Fruit fly (Drosophila melanogaster) whole organism, embryonic: ENCODE data around the gene DCTN1-p150.
A peak's percentile ranks its signal among the peaks of the same experiment; 100 is the strongest.

ENCODE experiments used
- CG10274 ChIP-seq: fragments of 200-800 bp; sonication (Bioruptor generic); optimal IDR thresholded peaks from 3 replicates; lab custom pipeline; 2017; ENCODE audit warnings: missing biosample characterization, mild to moderate bottlenecking, missing genetic modification characterization
- CG10366 ChIP-seq: fragments of 200-800 bp; sonication (Bioruptor generic); IDR thresholded peaks from 2 replicates; pipeline ENCODE4 v1.3.6; 2022; ENCODE audit warnings: missing biosample characterization, missing genetic modification characterization
- CG10431 ChIP-seq: fragments of 200-800 bp; sonication (Bioruptor generic); optimal IDR thresholded peaks from 3 replicates; lab custom pipeline; 2018; ENCODE audit warnings: missing biosample characterization, mild to moderate bottlenecking, missing genetic modification characterization
- CG12236 ChIP-seq: fragments of 200-800 bp; sonication (Bioruptor generic); optimal IDR thresholded peaks from 2 replicates; lab custom pipeline; 2016; ENCODE audit warnings: missing biosample characterization, missing genetic modification characterization
- CG12391 ChIP-seq: fragments of 200-800 bp; sonication (Bioruptor generic); optimal IDR thresholded peaks from 3 replicates; lab custom pipeline; 2018; ENCODE audit warnings: missing biosample characterization, mild to moderate bottlenecking, missing genetic modification characterization, moderate library complexity
- CG13123 ChIP-seq: fragments of 200-800 bp; sonication (Bioruptor generic); optimal IDR thresholded peaks from 2 replicates; lab custom pipeline; 2016; ENCODE audit warnings: missing biosample characterization, missing genetic modification characterization
- CG13775 ChIP-seq: fragments of 200-800 bp; sonication (Bioruptor generic); optimal IDR thresholded peaks from 3 replicates; lab custom pipeline; 2017; ENCODE audit warnings: missing biosample characterization, mild to moderate bottlenecking, missing genetic modification characterization
- CG1529 ChIP-seq: fragments of 200-800 bp; sonication (Bioruptor generic); optimal IDR thresholded peaks from 3 replicates; lab custom pipeline; 2018; ENCODE audit warnings: missing biosample characterization, missing genetic modification characterization
- CG15514 ChIP-seq: fragments of 200-800 bp; sonication (Bioruptor generic); optimal IDR thresholded peaks from 3 replicates; lab custom pipeline; 2017; ENCODE audit warnings: missing biosample characterization, missing genetic modification characterization, mild to moderate bottlenecking, moderate library complexity, missing genetic modification reagents
- CG15601 ChIP-seq: fragments of 200-800 bp; sonication (Bioruptor generic); optimal IDR thresholded peaks from 3 replicates; lab custom pipeline; 2019; ENCODE audit warnings: missing biosample characterization, mild to moderate bottlenecking, missing genetic modification characterization, moderate library complexity
- CG1832 ChIP-seq: fragments of 200-800 bp; sonication (Bioruptor generic); optimal IDR thresholded peaks from 2 replicates; lab custom pipeline; 2017; ENCODE audit warnings: missing biosample characterization, mild to moderate bottlenecking, missing genetic modification characterization, inconsistent platforms
- CG2129 ChIP-seq: fragments of 200-800 bp; sonication (Bioruptor generic); IDR thresholded peaks from 2 replicates; pipeline ENCODE4 v1.3.6; 2022; ENCODE audit warnings: missing biosample characterization, missing genetic modification characterization; ENCODE audit not compliant: partially characterized antibody
- CG30020 ChIP-seq: fragments of 200-800 bp; optimal IDR thresholded peaks from 2 replicates; lab custom pipeline; 2019; ENCODE audit warnings: missing biosample characterization, mild to moderate bottlenecking, missing genetic modification characterization, moderate library complexity
- CG31224 ChIP-seq: fragments of 200-800 bp; sonication (Bioruptor generic); IDR thresholded peaks from 2 replicates; pipeline ENCODE4 v1.3.6; 2022; ENCODE audit warnings: missing biosample characterization, missing genetic modification characterization
- CG32767 ChIP-seq: fragments of 200-800 bp; sonication (Bioruptor generic); IDR thresholded peaks from 2 replicates; pipeline ENCODE4 v1.3.6; 2022; ENCODE audit warnings: missing biosample characterization, missing genetic modification characterization
- CG3407 ChIP-seq: fragments of 200-800 bp; sonication (Bioruptor generic); optimal IDR thresholded peaks from 2 replicates; lab custom pipeline; 2018; ENCODE audit warnings: missing biosample characterization, mild to moderate bottlenecking, missing genetic modification characterization
- CG3726 ChIP-seq: fragments of 200-800 bp; sonication (Bioruptor generic); IDR thresholded peaks from 3 replicates; pipeline ENCODE4, ENCODE4 v1.3.6; 2022; ENCODE audit warnings: missing biosample characterization, missing genetic modification characterization
- CG42726 ChIP-seq: fragments of 200-800 bp; sonication (Bioruptor generic); IDR thresholded peaks from 2 replicates; pipeline ENCODE4 v1.3.6; 2022; ENCODE audit warnings: missing biosample characterization, missing genetic modification characterization; ENCODE audit not compliant: partially characterized antibody
- CG4282 ChIP-seq: fragments of 200-800 bp; sonication (Bioruptor generic); optimal IDR thresholded peaks from 2 replicates; lab custom pipeline; 2016; ENCODE audit warnings: missing biosample characterization, missing genetic modification characterization
- CG4617 ChIP-seq: fragments of 200-800 bp; sonication (Bioruptor generic); optimal IDR thresholded peaks from 3 replicates; lab custom pipeline; 2016; ENCODE audit warnings: missing biosample characterization, missing genetic modification characterization, borderline replicate concordance
- CG4730 ChIP-seq: fragments of 200-800 bp; sonication (Bioruptor generic); IDR thresholded peaks from 2 replicates; pipeline ENCODE4 v1.3.6; 2022; ENCODE audit warnings: missing biosample characterization, missing genetic modification characterization
- CG7963 ChIP-seq: fragments of 200-800 bp; sonication (Bioruptor generic); IDR thresholded peaks from 3 replicates; pipeline ENCODE4 v1.3.6; 2022; ENCODE audit warnings: missing biosample characterization, missing genetic modification characterization; ENCODE audit not compliant: partially characterized antibody
- CG7987 ChIP-seq: fragments of 200-800 bp; sonication (Bioruptor generic); optimal IDR thresholded peaks from 2 replicates; lab custom pipeline; 2018; ENCODE audit warnings: missing biosample characterization, mild to moderate bottlenecking, missing genetic modification characterization, moderate library complexity
- CG8359 ChIP-seq: fragments of 200-800 bp; sonication (Bioruptor generic); optimal IDR thresholded peaks from 2 replicates; lab custom pipeline; 2017; ENCODE audit warnings: missing biosample characterization, mild to moderate bottlenecking, missing genetic modification characterization, borderline replicate concordance
- CG8388 ChIP-seq: fragments of 200-800 bp; sonication (Bioruptor generic); optimal IDR thresholded peaks from 2 replicates; lab custom pipeline; 2019; ENCODE audit warnings: missing biosample characterization, mild to moderate bottlenecking, missing genetic modification characterization, moderate library complexity
- CG8924 ChIP-seq: fragments of 200-800 bp; optimal IDR thresholded peaks from 3 replicates; lab custom pipeline; 2019; ENCODE audit warnings: missing biosample characterization, mild to moderate bottlenecking, missing genetic modification characterization, moderate library complexity
- Dll ChIP-seq: fragments of 200-800 bp; sonication (Bioruptor generic); IDR thresholded peaks from 4 replicates; pipeline ENCODE4 v1.3.6; 2022; ENCODE audit warnings: missing biosample characterization, missing genetic modification characterization; ENCODE audit not compliant: partially characterized antibody
- HLH4C ChIP-seq: fragments of 200-800 bp; sonication (Bioruptor generic); IDR thresholded peaks from 3 replicates; pipeline ENCODE4 v1.3.6; 2022; ENCODE audit warnings: missing biosample characterization, missing genetic modification characterization; ENCODE audit not compliant: partially characterized antibody
- Mrtf ChIP-seq: fragments of 200-800 bp; sonication (Bioruptor generic); IDR thresholded peaks from 3 replicates; pipeline ENCODE4 v1.3.6; 2022; ENCODE audit warnings: missing biosample characterization, missing genetic modification characterization
- Rx ChIP-seq: fragments of 200-800 bp; sonication (Bioruptor generic); IDR thresholded peaks from 2 replicates; pipeline ENCODE4 v1.3.6; 2022; ENCODE audit warnings: missing biosample characterization, missing genetic modification characterization
- Spps ChIP-seq: fragments of 200-800 bp; sonication (Bioruptor generic); optimal IDR thresholded peaks from 2 replicates; lab custom pipeline; 2018; ENCODE audit warnings: missing biosample characterization, mild to moderate bottlenecking, missing genetic modification characterization
- Sry-δ ChIP-seq: fragments of 200-800 bp; sonication (Bioruptor generic); optimal IDR thresholded peaks from 2 replicates; lab custom pipeline; 2016; ENCODE audit warnings: missing biosample characterization, missing genetic modification characterization
- bsh ChIP-seq, 2 experiments: fragments of 200-800 bp; sonication (Bioruptor generic); optimal IDR thresholded peaks; 2 replicates each; lab custom pipeline; 2017 to 2018; ENCODE audit warnings: mild to moderate bottlenecking in 2 of 2, missing biosample characterization in 2 of 2, missing genetic modification characterization in 2 of 2, moderate library complexity in 1 of 2
- dan ChIP-seq: fragments of 200-800 bp; sonication (Bioruptor generic); IDR thresholded peaks from 2 replicates; pipeline ENCODE4 v1.3.6; 2022; ENCODE audit warnings: missing biosample characterization, missing genetic modification characterization
- ems ChIP-seq: fragments of 200-800 bp; sonication (Bioruptor generic); optimal IDR thresholded peaks from 3 replicates; lab custom pipeline; 2016; ENCODE audit warnings: missing biosample characterization, missing genetic modification characterization
- en ChIP-seq: fragments of 200-800 bp; sonication (Bioruptor generic); optimal IDR thresholded peaks from 2 replicates; lab custom pipeline; 2016; ENCODE audit warnings: missing biosample characterization, missing genetic modification characterization
- gem ChIP-seq: fragments of 200-800 bp; sonication (Bioruptor generic); optimal IDR thresholded peaks from 2 replicates; lab custom pipeline; 2019; ENCODE audit warnings: missing biosample characterization, mild to moderate bottlenecking, missing genetic modification characterization, moderate library complexity
- grn ChIP-seq: fragments of 200-800 bp; sonication (Bioruptor generic); optimal IDR thresholded peaks from 3 replicates; lab custom pipeline; 2017; ENCODE audit warnings: missing biosample characterization, missing genetic modification characterization
- kay ChIP-seq: fragments of 200-800 bp; sonication (Bioruptor generic); optimal IDR thresholded peaks from 2 replicates; lab custom pipeline; 2016; ENCODE audit warnings: missing biosample characterization, missing genetic modification characterization
- knrl ChIP-seq: fragments of 200-800 bp; sonication (Bioruptor generic); IDR thresholded peaks from 3 replicates; pipeline ENCODE4 v1.3.6; 2022; ENCODE audit warnings: missing biosample characterization, missing genetic modification characterization; ENCODE audit not compliant: partially characterized antibody
- lilli ChIP-seq: fragments of 200-800 bp; sonication (Bioruptor generic); optimal IDR thresholded peaks from 3 replicates; lab custom pipeline; 2016; ENCODE audit warnings: missing biosample characterization, missing genetic modification characterization
- maf-S ChIP-seq: fragments of 200-800 bp; sonication (Bioruptor generic); optimal IDR thresholded peaks from 2 replicates; lab custom pipeline; 2016; ENCODE audit warnings: missing biosample characterization, missing genetic modification characterization
- sna ChIP-seq: fragments of 200-800 bp; sonication (Bioruptor generic); IDR thresholded peaks from 2 replicates; pipeline ENCODE4 v1.3.6; 2022; ENCODE audit warnings: missing biosample characterization, missing genetic modification characterization; ENCODE audit not compliant: partially characterized antibody
- so ChIP-seq: fragments of 200-800 bp; sonication (Bioruptor generic); IDR thresholded peaks from 3 replicates; pipeline ENCODE4 v1.3.6; 2022; ENCODE audit warnings: missing biosample characterization, missing genetic modification characterization
- tio ChIP-seq: fragments of 200-800 bp; sonication (Bioruptor generic); optimal IDR thresholded peaks from 2 replicates; lab custom pipeline; 2017; ENCODE audit warnings: missing biosample characterization, missing genetic modification characterization, inconsistent platforms
- twi ChIP-seq: fragments of 200-800 bp; optimal IDR thresholded peaks from 2 replicates; lab custom pipeline; 2019; ENCODE audit warnings: missing biosample characterization, mild to moderate bottlenecking, missing genetic modification characterization, moderate library complexity
- vvl ChIP-seq: fragments of 200-800 bp; sonication (Bioruptor generic); IDR thresholded peaks from 2 replicates; pipeline ENCODE4 v1.3.6; 2022; ENCODE audit warnings: missing biosample characterization, missing genetic modification characterization

Gene DCTN1-p150

dm6 chr3L:13919794-13920631 lies 9.2 kb upstream of the DCTN1-p150 start (continued):
- TF ChIP-seq CG30020 (tag; lab: Kevin White, UChicago), result peak; percentile 80
- peak; percentile 84 for TF ChIP-seq CG13123
- peak; percentile 53; the same call in 1 of the 2 replicates for TF ChIP-seq vvl (GFP tag; lab: Robert Waterston, UW)
- peak; percentile 81 for TF ChIP-seq CG10274 (GFP tag; lab: Kevin White, UChicago)
- peak; percentile 85 for TF ChIP-seq maf-S (GFP tag; lab: Kevin White, UChicago)
- TF ChIP-seq CG7987 (GFP tag; lab: Kevin White, UChicago), result peak; percentile 42
- no peak; the same call in 2 of the 3 replicates for TF ChIP-seq so (GFP tag; lab: Robert Waterston, UW)
- TF ChIP-seq CG12391 (tag; lab: Kevin White, UChicago), result peak; percentile 94
- peak; percentile 59 for TF ChIP-seq CG4617
- TF ChIP-seq CG15514 (GFP tag; lab: Kevin White, UChicago), result peak; percentile 63
- TF ChIP-seq ems (GFP tag; lab: Kevin White, UChicago), result peak; percentile 87
- TF ChIP-seq CG15601 (tag; lab: Kevin White, UChicago), result peak; percentile 90
- peak; percentile 87 for TF ChIP-seq twi (tag; lab: Kevin White, UChicago)
- peak; percentile 46 to 90 for TF ChIP-seq bsh (GFP tag; optimal IDR thresholded peaks at IDR 0.05; lab: Kevin White, UChicago)
- TF ChIP-seq CG1529 (GFP tag; lab: Kevin White, UChicago), result peak; percentile 87
- peak; percentile 48 for TF ChIP-seq CG32767 (GFP tag; lab: Robert Waterston, UW)
- peak; percentile 75 for TF ChIP-seq CG10366 (GFP tag; lab: Robert Waterston, UW)
- TF ChIP-seq Sry-δ (GFP tag; lab: Kevin White, UChicago), result peak; percentile 39
- no peak for TF ChIP-seq CG7963 (GFP tag; lab: Robert Waterston, UW)
- TF ChIP-seq CG31224 (GFP tag; lab: Robert Waterston, UW), result peak; percentile 75
- peak; percentile 14 for TF ChIP-seq grn (GFP tag; lab: Kevin White, UChicago)
- TF ChIP-seq lilli (GFP tag; lab: Kevin White, UChicago), result peak; percentile 94
- TF ChIP-seq Spps (tag; lab: Kevin White, UChicago), result peak; percentile 80
- peak; percentile 61 for TF ChIP-seq CG10431 (GFP tag; lab: Kevin White, UChicago)
- TF ChIP-seq CG4282 (GFP tag; lab: Kevin White, UChicago), result peak; percentile 48
- peak; percentile 76 for TF ChIP-seq CG8359
- peak; percentile 80 for TF ChIP-seq Mrtf (GFP tag; lab: Robert Waterston, UW)
- peak; percentile 58; the same call in 1 of the 2 replicates for TF ChIP-seq CG42726
- TF ChIP-seq en, result peak; percentile 81
- peak; percentile 81 for TF ChIP-seq CG3407
- peak; percentile 40; the same call in 1 of the 3 replicates for TF ChIP-seq HLH4C (GFP tag; lab: Robert Waterston, UW)
- 0 out of 2 replicates have a peak, but pooled peaks have one; percentile 47 for TF ChIP-seq sna
- peak; percentile 92 for TF ChIP-seq CG13775 (GFP tag; lab: Kevin White, UChicago)
- TF ChIP-seq CG8388 (GFP tag; lab: Kevin White, UChicago), result peak; percentile 89
- TF ChIP-seq CG3726, result peak; percentile 74; the same call in 2 of the 3 replicates
- peak; percentile 97 for TF ChIP-seq gem
- peak; percentile 89 for TF ChIP-seq CG12236 (GFP tag; lab: Kevin White, UChicago)
- peak; percentile 94 for TF ChIP-seq tio
- TF ChIP-seq knrl (GFP tag; lab: Robert Waterston, UW), result no peak
- TF ChIP-seq Rx (GFP tag; lab: Robert Waterston, UW), result peak; percentile 55; the same call in 1 of the 2 replicates
- no peak for TF ChIP-seq CG1832
- peak; percentile 73 for TF ChIP-seq CG4730 (GFP tag; lab: Robert Waterston, UW)
- peak; percentile 84 for TF ChIP-seq kay
- peak; percentile 96 for TF ChIP-seq CG8924 (tag; lab: Kevin White, UChicago)
- peak; percentile 34; the same call in 2 of the 4 replicates for TF ChIP-seq Dll (GFP tag; lab: Robert Waterston, UW)
- no peak for TF ChIP-seq CG2129 (GFP tag; lab: Robert Waterston, UW)
- no peak for TF ChIP-seq dan (GFP tag; lab: Robert Waterston, UW)
